Worm (Caenorhabditis elegans) whole organism, mixed stage, embryonic: Measurements from ENCODE around the gene ZC373.5.

Source experiments
- M03D4.4 ChIP-seq: sonication (generic microtip); optimal IDR thresholded peaks from 2 replicates; lab custom pipeline; 2017; ENCODE audit warnings: mild to moderate bottlenecking, missing genetic modification characterization, missing compliant biosample characterization
- bed-3 ChIP-seq: fragments of 200-800 bp; sonication (Bioruptor generic); optimal IDR thresholded peaks from 3 replicates; lab custom pipeline; 2018; ENCODE audit warnings: mild to moderate bottlenecking, missing genetic modification characterization, moderate library complexity, missing compliant biosample characterization
- blmp-1 ChIP-seq: fragments of 150-350 bp; optimal IDR thresholded peaks from 2 replicates; lab custom pipeline; 2014; ENCODE audit warnings: missing biosample characterization, missing genetic modification characterization
- ceh-39 ChIP-seq: fragments of 150-350 bp; optimal IDR thresholded peaks from 2 replicates; lab custom pipeline; 2014; ENCODE audit warnings: missing biosample characterization, missing genetic modification characterization
- ceh-43 ChIP-seq: fragments of 200-800 bp; sonication (Bioruptor generic); optimal IDR thresholded peaks from 2 replicates; lab custom pipeline; 2018; ENCODE audit warnings: mild to moderate bottlenecking, missing genetic modification characterization, moderate library complexity, missing compliant biosample characterization
- ceh-83 ChIP-seq: fragments of 200-800 bp; sonication (Bioruptor generic); optimal IDR thresholded peaks from 2 replicates; lab custom pipeline; 2018; ENCODE audit warnings: mild to moderate bottlenecking, missing genetic modification characterization, missing compliant biosample characterization
- cnd-1 ChIP-seq: fragments of 200-800 bp; sonication (Bioruptor generic); optimal IDR thresholded peaks from 2 replicates; lab custom pipeline; 2018; ENCODE audit warnings: mild to moderate bottlenecking, missing genetic modification characterization, missing compliant biosample characterization
- drap-1 ChIP-seq: fragments of 200-800 bp; sonication (Bioruptor generic); optimal IDR thresholded peaks from 3 replicates; lab custom pipeline; 2018; ENCODE audit warnings: mild to moderate bottlenecking, missing genetic modification characterization, missing compliant biosample characterization
- elt-1 ChIP-seq: sonication (generic microtip); optimal IDR thresholded peaks from 2 replicates; lab custom pipeline; 2017; ENCODE audit warnings: missing genetic modification characterization, mild to moderate bottlenecking, missing compliant biosample characterization, antibody characterized with exemption, moderate library complexity, borderline replicate concordance; ENCODE audit not compliant: insufficient read depth
- elt-3 ChIP-seq: fragments of 150-350 bp; optimal IDR thresholded peaks from 2 replicates; lab custom pipeline; 2014; ENCODE audit warnings: missing biosample characterization, missing genetic modification characterization
- flh-1 ChIP-seq: fragments of 200-800 bp; sonication (Bioruptor generic); optimal IDR thresholded peaks from 2 replicates; lab custom pipeline; 2018; ENCODE audit warnings: mild to moderate bottlenecking, missing genetic modification characterization, moderate library complexity, missing compliant biosample characterization
- ham-2 ChIP-seq: fragments of 200-800 bp; sonication (Bioruptor generic); optimal IDR thresholded peaks from 2 replicates; lab custom pipeline; 2018; ENCODE audit warnings: mild to moderate bottlenecking, missing genetic modification characterization, missing compliant biosample characterization
- hlh-1 ChIP-seq: fragments of 150-350 bp; optimal IDR thresholded peaks from 2 replicates; lab custom pipeline; 2014; ENCODE audit warnings: missing biosample characterization, missing genetic modification reagents, missing genetic modification characterization
- lin-13 ChIP-seq: fragments of 150-350 bp; optimal IDR thresholded peaks from 2 replicates; lab custom pipeline; 2014; ENCODE audit warnings: missing biosample characterization, missing genetic modification characterization
- lin-32 ChIP-seq: fragments of 200-800 bp; sonication (Bioruptor generic); optimal IDR thresholded peaks from 2 replicates; lab custom pipeline; 2018; ENCODE audit warnings: mild to moderate bottlenecking, missing genetic modification characterization, missing compliant biosample characterization
- mab-5 ChIP-seq: fragments of 150-350 bp; optimal IDR thresholded peaks from 2 replicates; lab custom pipeline; 2014; ENCODE audit warnings: missing biosample characterization, missing genetic modification characterization
- mls-2 ChIP-seq: sonication (generic microtip); optimal IDR thresholded peaks from 2 replicates; lab custom pipeline; 2016; ENCODE audit warnings: mild to moderate bottlenecking, missing genetic modification characterization, moderate library complexity, missing compliant biosample characterization
- nhr-12 ChIP-seq: fragments of 150-350 bp; optimal IDR thresholded peaks from 2 replicates; lab custom pipeline; 2014; ENCODE audit warnings: missing biosample characterization, missing genetic modification characterization
- nhr-237 ChIP-seq: fragments of 150-350 bp; optimal IDR thresholded peaks from 2 replicates; lab custom pipeline; 2014; ENCODE audit warnings: missing biosample characterization, missing genetic modification characterization
- pha-4 ChIP-seq: fragments of 150-350 bp; optimal IDR thresholded peaks from 2 replicates; lab custom pipeline; 2018; ENCODE audit warnings: missing biosample characterization, missing genetic modification reagents, missing genetic modification characterization
- snpc-4 ChIP-seq: fragments of 150-350 bp; optimal IDR thresholded peaks from 2 replicates; lab custom pipeline; 2014; ENCODE audit warnings: missing biosample characterization, missing genetic modification characterization
- sptf-1 ChIP-seq: sonication (generic microtip); optimal IDR thresholded peaks from 2 replicates; lab custom pipeline; 2017; ENCODE audit warnings: mild to moderate bottlenecking, missing genetic modification characterization, moderate library complexity, missing compliant biosample characterization
- tbx-8 ChIP-seq: fragments of 200-800 bp; sonication (Bioruptor generic); optimal IDR thresholded peaks from 2 replicates; lab custom pipeline; 2018; ENCODE audit warnings: mild to moderate bottlenecking, missing genetic modification characterization, moderate library complexity, missing compliant biosample characterization
- unc-120 ChIP-seq: sonication (generic microtip); optimal IDR thresholded peaks from 2 replicates; lab custom pipeline; 2017; ENCODE audit warnings: missing genetic modification characterization, missing compliant biosample characterization; ENCODE audit not compliant: poor library complexity, severe bottlenecking
- unc-39 ChIP-seq: fragments of 150-350 bp; optimal IDR thresholded peaks from 2 replicates; lab custom pipeline; 2014; ENCODE audit warnings: missing biosample characterization, missing genetic modification characterization
- unc-62 ChIP-seq: fragments of 150-350 bp; optimal IDR thresholded peaks from 2 replicates; lab custom pipeline; 2014; ENCODE audit warnings: missing biosample characterization, missing genetic modification reagents, missing genetic modification characterization
- zip-8 ChIP-seq: fragments of 150-350 bp; optimal IDR thresholded peaks from 2 replicates; lab custom pipeline; 2014; ENCODE audit warnings: missing biosample characterization, missing genetic modification characterization
- ztf-11 ChIP-seq: fragments of 150-350 bp; optimal IDR thresholded peaks from 2 replicates; lab custom pipeline; 2014; ENCODE audit warnings: missing biosample characterization, missing genetic modification characterization

ZC373.5 gene

ce11 chrX:10077297-10077696 lies 3.1 kb upstream of the ZC373.5 start, which contains the start of gene col-176:
col-176 (plus strand) TSS chrX:10077597.
- TF ChIP-seq ceh-83 = no peak
- TF ChIP-seq tbx-8 = no peak

- no peak for TF ChIP-seq elt-1
- no peak for TF ChIP-seq bed-3 (GFP tag; lab: Kevin White, UChicago)
- TF ChIP-seq mab-5 (tag; lab: Kevin White, UChicago) = no peak
- TF ChIP-seq hlh-1 (tag; lab: Kevin White, UChicago) = no peak
- no peak for TF ChIP-seq unc-62 (GFP tag; lab: Kevin White, UChicago)
- no peak for TF ChIP-seq flh-1
- TF ChIP-seq ceh-39 (tag; lab: Kevin White, UChicago) = no peak
- TF ChIP-seq cnd-1 (tag; lab: Kevin White, UChicago) = no peak
- TF ChIP-seq blmp-1 (tag; lab: Kevin White, UChicago) = no peak
- no peak for TF ChIP-seq tbx-8
- TF ChIP-seq nhr-237 (tag; lab: Kevin White, UChicago) = no peak
- no peak for TF ChIP-seq unc-39 (tag; lab: Kevin White, UChicago)
- TF ChIP-seq mls-2 (tag; lab: Kevin White, UChicago) = no peak
- TF ChIP-seq drap-1 = no peak
Measured at ce11 chrX:10076334-10076733, 2.1 kb upstream of the ZC373.5 start.

- TF ChIP-seq lin-32 (GFP tag; lab: Kevin White, UChicago) (no peak), hlh-1 (tag; lab: Kevin White, UChicago) (no peak), ztf-11 (tag; lab: Kevin White, UChicago) (no peak), ceh-43 (GFP tag; lab: Kevin White, UChicago) (no peak), tbx-8 (no peak), mls-2 (tag; lab: Kevin White, UChicago) (no peak), unc-62 (GFP tag; lab: Kevin White, UChicago) (no peak), ceh-83 (no peak), M03D4.4 (tag; lab: Kevin White, UChicago) (no peak), pha-4 (tag; lab: Kevin White, UChicago) (no peak), unc-120 (no peak)
- TF ChIP-seq, all 35 proteins: peak for 0
Measured at ce11 chrX:10074988-10075387, 797 bp upstream of the ZC373.5 start, which contains the start of gene dao-4. dao-4 (plus strand) TSS chrX:10075288.

- no peak for TF ChIP-seq zip-8
- no peak for TF ChIP-seq ztf-11 (tag; lab: Kevin White, UChicago)
- TF ChIP-seq hlh-1 (tag; lab: Kevin White, UChicago) = no peak
- no peak for TF ChIP-seq tbx-8
- TF ChIP-seq nhr-12 (tag; lab: Kevin White, UChicago) = no peak
- TF ChIP-seq pha-4 (tag; lab: Kevin White, UChicago) = no peak
- no peak for TF ChIP-seq drap-1
- no peak for TF ChIP-seq cnd-1 (tag; lab: Kevin White, UChicago)
- TF ChIP-seq unc-120 = no peak
- no peak for TF ChIP-seq mls-2 (tag; lab: Kevin White, UChicago)
- no peak for TF ChIP-seq ham-2
- TF ChIP-seq elt-3 (tag; lab: Kevin White, UChicago) = no peak
- TF ChIP-seq sptf-1 = no peak
- no peak for TF ChIP-seq mab-5 (tag; lab: Kevin White, UChicago)
- TF ChIP-seq blmp-1 (tag; lab: Kevin White, UChicago) = no peak
- no peak for TF ChIP-seq lin-13
- TF ChIP-seq snpc-4 (tag; lab: Kevin White, UChicago) = no peak
- TF ChIP-seq, all 35 proteins: peak for 0
Measured at ce11 chrX:10069692-10070091, 4.5 kb downstream of the ZC373.5 start, which contains the start of gene mlck-1. mlck-1 (minus strand) TSS chrX:10069792.

ce11 chrX:10068468-10068867 lies 5.7 kb downstream of the ZC373.5 start:
- TF ChIP-seq hlh-1 (tag; lab: Kevin White, UChicago) (peak; percentile 65), ceh-83 (no peak)

ce11 chrX:10060475-10061011 lies 13.6 kb downstream of the ZC373.5 start, which contains the start of gene ZC373.3:
ZC373.3 (plus strand) TSS chrX:10060525.
- no peak for TF ChIP-seq unc-39 (tag; lab: Kevin White, UChicago)
- TF ChIP-seq pha-4 (tag; lab: Kevin White, UChicago) = no peak
